Worm (Caenorhabditis elegans) whole organism, late embryonic: ENCODE data around the gene dpy-31.

Experiments
- F13H6.1 ChIP-seq: sonication (generic microtip); optimal IDR thresholded peaks from 2 replicates; lab custom pipeline; 2016; ENCODE audit warnings: missing genetic modification characterization, missing compliant biosample characterization
- ahr-1 ChIP-seq: sonication (generic microtip); optimal IDR thresholded peaks from 2 replicates; lab custom pipeline; 2016; ENCODE audit warnings: missing genetic modification characterization, missing compliant biosample characterization
- ceh-45 ChIP-seq: fragments of 200-800 bp; sonication (Bioruptor generic); IDR thresholded peaks from 2 replicates; pipeline ENCODE4 v1.3.6; 2022; ENCODE audit warnings: missing genetic modification reagents, missing genetic modification characterization, missing compliant biosample characterization
- elt-4 ChIP-seq: sonication (generic microtip); optimal IDR thresholded peaks from 2 replicates; lab custom pipeline; 2016; ENCODE audit warnings: missing genetic modification characterization, missing compliant biosample characterization
- eyg-1 ChIP-seq: sonication (generic microtip); optimal IDR thresholded peaks from 2 replicates; lab custom pipeline; 2016; ENCODE audit warnings: missing genotype, missing genetic modification characterization, missing compliant biosample characterization
- hlh-15 ChIP-seq: sonication (generic microtip); optimal IDR thresholded peaks from 2 replicates; lab custom pipeline; 2016; ENCODE audit warnings: missing genetic modification characterization, missing compliant biosample characterization
- nfya-1 ChIP-seq: sonication (generic microtip); optimal IDR thresholded peaks from 2 replicates; lab custom pipeline; 2017; ENCODE audit warnings: missing genetic modification characterization, mild to moderate bottlenecking, missing compliant biosample characterization, antibody characterized with exemption, moderate library complexity
- pha-2 ChIP-seq: sonication (generic microtip); optimal IDR thresholded peaks from 2 replicates; lab custom pipeline; 2017; ENCODE audit warnings: mild to moderate bottlenecking, missing genetic modification characterization, missing compliant biosample characterization
- pha-4 ChIP-seq: fragments of 150-350 bp; optimal IDR thresholded peaks from 2 replicates; lab custom pipeline; 2018; ENCODE audit warnings: missing biosample characterization, missing genetic modification reagents, missing genetic modification characterization
- sox-4 ChIP-seq: sonication (generic microtip); optimal IDR thresholded peaks from 2 replicates; lab custom pipeline; 2017; ENCODE audit warnings: mild to moderate bottlenecking, missing genetic modification characterization, inconsistent platforms, missing compliant biosample characterization
- tbx-2 ChIP-seq: sonication (generic microtip); optimal IDR thresholded peaks from 2 replicates; lab custom pipeline; 2016; ENCODE audit warnings: missing genetic modification characterization, missing compliant biosample characterization
- unc-3 ChIP-seq, 2 experiments: fragments of 200-800 bp in 1 of 2; sonication (Bioruptor generic) in 1 of 2; sonication (generic microtip) in 1 of 2; conservative IDR thresholded peaks in 1 of 2; optimal IDR thresholded peaks in 1 of 2; 2 replicates each; pipeline versions ENCODE4 v1.3.6 to Lab custom; 2016 to 2022; ENCODE audit warnings: missing compliant biosample characterization in 2 of 2, missing genetic modification characterization in 2 of 2, missing genetic modification reagents in 1 of 2
- unc-86 ChIP-seq: sonication (generic microtip); optimal IDR thresholded peaks from 2 replicates; lab custom pipeline; 2016; ENCODE audit warnings: missing genetic modification characterization, missing compliant biosample characterization

- TF ChIP-seq ahr-1 (tag; lab: Kevin White, UChicago): no peak
- TF ChIP-seq ceh-45: no peak
- no peak for TF ChIP-seq sox-4 (tag; lab: Kevin White, UChicago)
- no peak for TF ChIP-seq tbx-2 (tag; lab: Kevin White, UChicago)
- TF ChIP-seq unc-3 (GFP tag; conservative IDR thresholded peaks at IDR 0.05; lab: Robert Waterston, UW): no peak
- no peak for TF ChIP-seq unc-3 (tag; optimal IDR thresholded peaks at IDR 0.05; lab: Kevin White, UChicago)
- no peak for TF ChIP-seq hlh-15
- TF ChIP-seq nfya-1 (tag; lab: Kevin White, UChicago): no peak
- no peak for TF ChIP-seq eyg-1 (tag; lab: Kevin White, UChicago)
- TF ChIP-seq F13H6.1 (tag; lab: Kevin White, UChicago): no peak
- no peak for TF ChIP-seq pha-2 (tag; lab: Kevin White, UChicago)
- TF ChIP-seq elt-4 (tag; lab: Kevin White, UChicago): no peak
- TF ChIP-seq unc-86 (tag; lab: Kevin White, UChicago): no peak
- no peak for TF ChIP-seq pha-4 (tag; lab: Kevin White, UChicago)
Measured at ce11 chrIII:7154526-7154925, 47.5 kb upstream of the dpy-31 start.
